Worm (Caenorhabditis elegans) whole organism, L1 larva: ENCODE measurements around the gene fbxa-118.

ENCODE experiments used
- aly-2 ChIP-seq: fragments of 150-350 bp; optimal IDR thresholded peaks from 2 replicates; lab custom pipeline; 2014; ENCODE audit warnings: missing biosample characterization, missing genetic modification characterization
- elt-3 ChIP-seq, 6 experiments: fragments of 150-350 bp in 1 of 6; sonication (generic microtip); optimal IDR thresholded peaks; 2 replicates each; lab custom pipeline; 2017 to 2018; ENCODE audit warnings: missing biosample characterization in 6 of 6, missing genetic modification characterization in 6 of 6, inconsistent platforms in 1 of 6
- lin-15B ChIP-seq: fragments of 150-350 bp; sonication (generic microtip); optimal IDR thresholded peaks from 3 replicates; lab custom pipeline; 2014; ENCODE audit warnings: missing biosample characterization, missing genetic modification characterization
- lsy-2 ChIP-seq, 2 experiments: fragments of 150-350 bp; optimal IDR thresholded peaks; 2 replicates each; lab custom pipeline; 2014; ENCODE audit warnings: missing biosample characterization in 2 of 2, missing genetic modification characterization in 2 of 2
- mab-9 ChIP-seq: fragments of 200-800 bp; sonication (Bioruptor generic); IDR thresholded peaks from 2 replicates; pipeline ENCODE4 v1.3.6; 2022; ENCODE audit warnings: missing genetic modification reagents, missing genetic modification characterization, missing compliant biosample characterization
- nhr-71 ChIP-seq: sonication (generic microtip); optimal IDR thresholded peaks from 2 replicates; lab custom pipeline; 2016; ENCODE audit warnings: mild to moderate bottlenecking, missing genetic modification characterization, moderate library complexity, missing compliant biosample characterization
- skn-1 ChIP-seq: fragments of 150-350 bp; optimal IDR thresholded peaks from 2 replicates; lab custom pipeline; 2014; ENCODE audit warnings: missing biosample characterization, missing genetic modification characterization
- ztf-4 ChIP-seq: fragments of 150-350 bp; optimal IDR thresholded peaks from 2 replicates; lab custom pipeline; 2014; ENCODE audit warnings: missing biosample characterization, missing genetic modification characterization

ce11 chrV:19756253-19756652, 20.9 kb downstream of the fbxa-118 start, which contains the start of gene W04E12.9:
- TF ChIP-seq skn-1: no peak
- TF ChIP-seq aly-2 (tag; lab: Kevin White, UChicago): no peak
- TF ChIP-seq mab-9 (GFP tag; lab: Robert Waterston, UW): no peak
- TF ChIP-seq ztf-4 (tag; lab: Kevin White, UChicago): no peak
- TF ChIP-seq lin-15B: no peak
- TF ChIP-seq elt-3 (tag; optimal IDR thresholded peaks at IDR 0.05; lab: Kevin White, UChicago): no peak
- TF ChIP-seq nhr-71 (tag; lab: Kevin White, UChicago): no peak
- no peak for TF ChIP-seq lsy-2 (tag; optimal IDR thresholded peaks at IDR 0.05; lab: Kevin White, UChicago)
